Fruit fly (Drosophila melanogaster) whole organism, embryonic: Measurements from ENCODE around the gene Oatp33Eb.

Experiments used
- CG1024 ChIP-seq: fragments of 200-800 bp; sonication (Bioruptor generic); IDR thresholded peaks from 2 replicates; pipeline ENCODE4 v1.3.6; 2022; ENCODE audit warnings: missing biosample characterization, missing genetic modification characterization
- CG10431 ChIP-seq: fragments of 200-800 bp; sonication (Bioruptor generic); optimal IDR thresholded peaks from 3 replicates; lab custom pipeline; 2018; ENCODE audit warnings: missing biosample characterization, mild to moderate bottlenecking, missing genetic modification characterization
- CG10565 ChIP-seq: fragments of 200-800 bp; sonication (Bioruptor generic); optimal IDR thresholded peaks from 3 replicates; lab custom pipeline; 2016; ENCODE audit warnings: missing biosample characterization, mild to moderate bottlenecking, missing genetic modification characterization
- CG11398 ChIP-seq: fragments of 200-800 bp; sonication (Bioruptor generic); optimal IDR thresholded peaks from 2 replicates; lab custom pipeline; 2016; ENCODE audit warnings: missing biosample characterization, missing genetic modification characterization
- CG11504 ChIP-seq: fragments of 200-800 bp; sonication (Bioruptor generic); optimal IDR thresholded peaks from 3 replicates; lab custom pipeline; 2019; ENCODE audit warnings: missing biosample characterization, mild to moderate bottlenecking, missing genetic modification characterization, moderate library complexity
- CG13123 ChIP-seq: fragments of 200-800 bp; sonication (Bioruptor generic); optimal IDR thresholded peaks from 2 replicates; lab custom pipeline; 2016; ENCODE audit warnings: missing biosample characterization, missing genetic modification characterization
- CG14050 ChIP-seq: fragments of 200-800 bp; sonication (Bioruptor generic); IDR thresholded peaks from 3 replicates; pipeline ENCODE4 v1.3.6; 2022; ENCODE audit warnings: missing biosample characterization, missing genetic modification characterization
- CG14965 ChIP-seq: fragments of 200-800 bp; sonication (Bioruptor generic); optimal IDR thresholded peaks from 2 replicates; lab custom pipeline; 2016; ENCODE audit warnings: missing biosample characterization, missing genetic modification characterization, borderline replicate concordance
- CG15696 ChIP-seq: fragments of 200-800 bp; sonication (Bioruptor generic); optimal IDR thresholded peaks from 2 replicates; lab custom pipeline; 2019; ENCODE audit warnings: missing biosample characterization, mild to moderate bottlenecking, missing genetic modification characterization, moderate library complexity
- CG1602 ChIP-seq: fragments of 200-800 bp; sonication (Bioruptor generic); optimal IDR thresholded peaks from 3 replicates; lab custom pipeline; 2016; ENCODE audit warnings: missing biosample characterization, missing genetic modification characterization
- CG2889 ChIP-seq: fragments of 200-800 bp; sonication (Bioruptor generic); IDR thresholded peaks from 3 replicates; pipeline ENCODE4 v1.3.6; 2022; ENCODE audit warnings: missing biosample characterization, missing genetic modification characterization
- CG30403 ChIP-seq: fragments of 200-800 bp; sonication (Bioruptor generic); optimal IDR thresholded peaks from 3 replicates; lab custom pipeline; 2016; ENCODE audit warnings: missing biosample characterization, missing genetic modification characterization
- CG30431 ChIP-seq: fragments of 200-800 bp; sonication (Bioruptor generic); optimal IDR thresholded peaks from 2 replicates; lab custom pipeline; 2017; ENCODE audit warnings: missing biosample characterization, missing genetic modification characterization
- CG34422 ChIP-seq: fragments of 200-800 bp; sonication (Bioruptor generic); IDR thresholded peaks from 3 replicates; pipeline ENCODE4 v1.3.6; 2022; ENCODE audit warnings: missing biosample characterization, missing genetic modification characterization
- CG4707 ChIP-seq: fragments of 200-800 bp; sonication (Bioruptor generic); optimal IDR thresholded peaks from 2 replicates; lab custom pipeline; 2018; ENCODE audit warnings: missing biosample characterization, mild to moderate bottlenecking, missing genetic modification characterization, moderate library complexity
- CG4820 ChIP-seq: fragments of 200-800 bp; sonication (Bioruptor generic); optimal IDR thresholded peaks from 3 replicates; lab custom pipeline; 2016; ENCODE audit warnings: missing biosample characterization, missing genetic modification characterization
- CG4854 ChIP-seq: fragments of 200-800 bp; sonication (Bioruptor generic); optimal IDR thresholded peaks from 2 replicates; lab custom pipeline; 2016; ENCODE audit warnings: missing biosample characterization, missing genetic modification characterization, inconsistent platforms
- CG6272 ChIP-seq: fragments of 200-800 bp; sonication (Bioruptor generic); IDR thresholded peaks from 2 replicates; pipeline ENCODE4 v1.3.6; 2022; ENCODE audit warnings: missing biosample characterization, missing genetic modification characterization
- CG6854 ChIP-seq: fragments of 200-800 bp; sonication (Bioruptor generic); optimal IDR thresholded peaks from 3 replicates; lab custom pipeline; 2017; ENCODE audit warnings: missing biosample characterization, mild to moderate bottlenecking, missing genetic modification characterization
- CG9932 ChIP-seq: fragments of 200-800 bp; sonication (Bioruptor generic); IDR thresholded peaks from 2 replicates; pipeline ENCODE4 v1.3.6; 2022; ENCODE audit warnings: missing biosample characterization, missing genetic modification characterization
- CoRest ChIP-seq: fragments of 200-800 bp; sonication (Bioruptor generic); optimal IDR thresholded peaks from 3 replicates; lab custom pipeline; 2018; ENCODE audit warnings: missing biosample characterization, mild to moderate bottlenecking, missing genetic modification characterization, moderate library complexity
- Dll ChIP-seq: fragments of 200-800 bp; sonication (Bioruptor generic); IDR thresholded peaks from 4 replicates; pipeline ENCODE4 v1.3.6; 2022; ENCODE audit warnings: missing biosample characterization, missing genetic modification characterization; ENCODE audit not compliant: partially characterized antibody
- Dref ChIP-seq: fragments of 200-800 bp; sonication (Bioruptor generic); IDR thresholded peaks from 2 replicates; pipeline ENCODE4 v1.3.6; 2022; ENCODE audit warnings: missing biosample characterization, missing genetic modification characterization
- Ets97D ChIP-seq: fragments of 200-800 bp; sonication (Bioruptor generic); optimal IDR thresholded peaks from 3 replicates; lab custom pipeline; 2016; ENCODE audit warnings: missing biosample characterization, missing genetic modification characterization
- GATAe ChIP-seq: fragments of 200-800 bp; sonication (Bioruptor generic); conservative IDR thresholded peaks from 2 replicates; pipeline ENCODE4 v1.3.6; 2022; ENCODE audit warnings: missing biosample characterization, missing genetic modification characterization
- Hr3 ChIP-seq: fragments of 200-800 bp; sonication (Bioruptor generic); optimal IDR thresholded peaks from 3 replicates; lab custom pipeline; 2016; ENCODE audit warnings: missing biosample characterization, missing genetic modification characterization
- Mad ChIP-seq: fragments of 200-800 bp; sonication (Bioruptor generic); optimal IDR thresholded peaks from 2 replicates; lab custom pipeline; 2016; ENCODE audit warnings: missing biosample characterization, missing genetic modification characterization
- Neu2 ChIP-seq: fragments of 200-800 bp; sonication (Bioruptor generic); optimal IDR thresholded peaks from 3 replicates; lab custom pipeline; 2016; ENCODE audit warnings: missing biosample characterization, missing genetic modification characterization, borderline replicate concordance
- Oli ChIP-seq: fragments of 200-800 bp; sonication (Bioruptor generic); optimal IDR thresholded peaks from 2 replicates; lab custom pipeline; 2018; ENCODE audit warnings: missing biosample characterization, mild to moderate bottlenecking, missing genetic modification characterization, moderate library complexity
- Ptx1 ChIP-seq: fragments of 200-800 bp; sonication (Bioruptor generic); IDR thresholded peaks from 2 replicates; pipeline ENCODE4 v1.3.6; 2022; ENCODE audit warnings: missing biosample characterization, missing genetic modification characterization
- Rx ChIP-seq: fragments of 200-800 bp; sonication (Bioruptor generic); IDR thresholded peaks from 2 replicates; pipeline ENCODE4 v1.3.6; 2022; ENCODE audit warnings: missing biosample characterization, missing genetic modification characterization
- Sry-δ ChIP-seq: fragments of 200-800 bp; sonication (Bioruptor generic); optimal IDR thresholded peaks from 2 replicates; lab custom pipeline; 2016; ENCODE audit warnings: missing biosample characterization, missing genetic modification characterization
- Vsx1 ChIP-seq: fragments of 200-800 bp; sonication (Bioruptor generic); optimal IDR thresholded peaks from 2 replicates; lab custom pipeline; 2017; ENCODE audit warnings: missing biosample characterization, mild to moderate bottlenecking, missing genetic modification characterization, missing genetic modification reagents
- ato ChIP-seq: fragments of 200-800 bp; sonication (Bioruptor generic); IDR thresholded peaks from 2 replicates; pipeline ENCODE4 v1.3.6; 2022; ENCODE audit warnings: missing biosample characterization, missing genetic modification characterization; ENCODE audit not compliant: partially characterized antibody
- crc ChIP-seq: fragments of 200-800 bp; sonication (Bioruptor generic); optimal IDR thresholded peaks from 2 replicates; lab custom pipeline; 2016; ENCODE audit warnings: missing biosample characterization, missing genetic modification characterization
- crol ChIP-seq: fragments of 200-800 bp; sonication (Bioruptor generic); IDR thresholded peaks from 2 replicates; pipeline ENCODE4 v1.3.6; 2022; ENCODE audit warnings: missing biosample characterization, missing genetic modification characterization
- dimm ChIP-seq: fragments of 200-800 bp; sonication (Bioruptor generic); IDR thresholded peaks from 2 replicates; pipeline ENCODE4 v1.3.6; 2022; ENCODE audit warnings: missing biosample characterization, missing genetic modification characterization
- dm ChIP-seq: fragments of 200-800 bp; sonication (Bioruptor generic); optimal IDR thresholded peaks from 3 replicates; lab custom pipeline; 2016; ENCODE audit warnings: missing biosample characterization, missing genetic modification characterization
- en ChIP-seq: fragments of 200-800 bp; sonication (Bioruptor generic); optimal IDR thresholded peaks from 2 replicates; lab custom pipeline; 2016; ENCODE audit warnings: missing biosample characterization, missing genetic modification characterization
- fu2 ChIP-seq: fragments of 200-800 bp; sonication (Bioruptor generic); optimal IDR thresholded peaks from 2 replicates; lab custom pipeline; 2016; ENCODE audit warnings: missing biosample characterization, missing genetic modification characterization
- insv ChIP-seq, 2 experiments: fragments of 200-800 bp; sonication (Bioruptor generic); optimal IDR thresholded peaks; 3 replicates each; lab custom pipeline; 2016 to 2018; ENCODE audit warnings: missing biosample characterization in 2 of 2, missing genetic modification characterization in 2 of 2
- jumu ChIP-seq: fragments of 200-800 bp; sonication (Bioruptor generic); optimal IDR thresholded peaks from 3 replicates; lab custom pipeline; 2016; ENCODE audit warnings: missing biosample characterization, missing genetic modification characterization
- odd ChIP-seq: fragments of 200-800 bp; sonication (Bioruptor generic); optimal IDR thresholded peaks from 2 replicates; lab custom pipeline; 2017; ENCODE audit warnings: missing biosample characterization, mild to moderate bottlenecking, missing genetic modification characterization
- peb ChIP-seq: fragments of 200-800 bp; sonication (Bioruptor generic); IDR thresholded peaks from 2 replicates; pipeline ENCODE4 v1.3.6; 2022; ENCODE audit warnings: missing biosample characterization, missing genetic modification characterization
- pita ChIP-seq: fragments of 200-800 bp; sonication (Bioruptor generic); optimal IDR thresholded peaks from 2 replicates; lab custom pipeline; 2017; ENCODE audit warnings: missing biosample characterization, mild to moderate bottlenecking, missing genetic modification characterization
- psq ChIP-seq: fragments of 200-800 bp; sonication (Bioruptor generic); optimal IDR thresholded peaks from 2 replicates; lab custom pipeline; 2017; ENCODE audit warnings: missing biosample characterization, missing genetic modification characterization
- unc-4 ChIP-seq: fragments of 200-800 bp; sonication (Bioruptor generic); IDR thresholded peaks from 2 replicates; pipeline ENCODE4 v1.3.6; 2022; ENCODE audit warnings: missing biosample characterization, missing genetic modification characterization; ENCODE audit not compliant: partially characterized antibody
- unpg ChIP-seq: fragments of 200-800 bp; sonication (Bioruptor generic); optimal IDR thresholded peaks from 3 replicates; lab custom pipeline; 2018; ENCODE audit warnings: missing biosample characterization, mild to moderate bottlenecking, missing genetic modification characterization, moderate library complexity
- wek ChIP-seq: fragments of 200-800 bp; sonication (Bioruptor generic); optimal IDR thresholded peaks from 3 replicates; lab custom pipeline; 2018; ENCODE audit warnings: missing biosample characterization, mild to moderate bottlenecking, missing genetic modification characterization, moderate library complexity

The Oatp33Eb gene

DNA sequence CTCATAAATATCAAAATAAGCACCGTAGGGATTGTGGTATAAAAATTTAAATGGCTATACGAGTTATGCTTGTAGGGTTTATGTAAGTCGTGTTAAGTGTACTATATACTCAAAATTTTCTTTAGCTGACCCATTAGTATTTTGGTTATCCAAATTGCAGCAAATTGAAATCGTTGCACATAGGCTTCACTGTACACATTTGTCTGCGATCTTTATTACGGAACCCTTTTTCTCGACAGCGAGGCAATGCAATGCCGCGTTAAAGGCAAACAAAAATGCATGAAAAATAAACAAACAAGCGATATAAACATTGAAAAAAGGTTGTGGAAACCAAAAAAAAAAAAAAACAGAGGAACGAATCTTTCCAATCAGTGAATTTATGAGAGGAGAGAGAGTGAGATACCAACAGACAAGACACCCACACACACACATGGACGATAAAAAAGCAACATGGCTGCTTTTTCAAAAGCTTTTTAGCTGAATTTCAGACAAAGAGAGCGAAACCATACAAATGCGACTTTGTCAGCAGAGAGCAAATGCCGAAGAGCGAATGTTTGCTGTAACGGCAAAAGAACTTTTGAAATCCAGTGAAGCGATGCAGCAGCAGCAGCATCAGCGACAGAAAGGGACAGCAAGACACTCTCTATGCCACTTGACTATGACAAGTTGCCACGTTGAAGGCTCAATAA lies 35.7 kb downstream of the Oatp33Eb start (continued):
- peak; percentile 93 for TF ChIP-seq CoRest
- TF ChIP-seq Neu2: peak; percentile 9
- TF ChIP-seq crol (GFP tag; lab: Robert Waterston, UW): no peak
- TF ChIP-seq CG9932: no peak; the same call in 1 of the 2 replicates
- TF ChIP-seq CG4820 (GFP tag; lab: Kevin White, UChicago): peak; percentile 85
- TF ChIP-seq Oli (tag; lab: Kevin White, UChicago): peak; percentile 92
- TF ChIP-seq crc (GFP tag; lab: Kevin White, UChicago): peak; percentile 81
- peak; percentile 89 for TF ChIP-seq fu2 (GFP tag; lab: Kevin White, UChicago)
- peak; percentile 85 for TF ChIP-seq peb
- TF ChIP-seq CG1602 (GFP tag; lab: Kevin White, UChicago): peak; percentile 80
- TF ChIP-seq psq (GFP tag; lab: Kevin White, UChicago): peak; percentile 41
- peak; percentile 92 for TF ChIP-seq Ptx1 (GFP tag; lab: Robert Waterston, UW)
- peak; percentile 73 for TF ChIP-seq CG30431 (GFP tag; lab: Kevin White, UChicago)
- TF ChIP-seq Rx (GFP tag; lab: Robert Waterston, UW): peak; percentile 73
- peak; percentile 72; the same call in 1 of the 3 replicates for TF ChIP-seq CG2889 (GFP tag; lab: Robert Waterston, UW)
- TF ChIP-seq CG10565: no peak
- TF ChIP-seq jumu (GFP tag; lab: Kevin White, UChicago): peak; percentile 88
- TF ChIP-seq CG15696 (tag; lab: Kevin White, UChicago): peak; percentile 62
- TF ChIP-seq Dref (GFP tag; lab: Robert Waterston, UW): no peak
- TF ChIP-seq CG14965 (GFP tag; lab: Kevin White, UChicago): peak; percentile 45
- no peak; the same call in 1 of the 2 replicates for TF ChIP-seq CG6272 (GFP tag; lab: Robert Waterston, UW)
- TF ChIP-seq Hr3 (GFP tag; lab: Kevin White, UChicago): peak; percentile 82
- peak; percentile 87 for TF ChIP-seq en
- peak; percentile 71 for TF ChIP-seq dm (GFP tag; lab: Kevin White, UChicago)
- TF ChIP-seq CG34422 (GFP tag; lab: Robert Waterston, UW): peak; percentile 89; the same call in 1 of the 3 replicates
- peak; percentile 82 for TF ChIP-seq Mad (GFP tag; lab: Kevin White, UChicago)
- peak; percentile 43 for TF ChIP-seq Vsx1 (GFP tag; lab: Kevin White, UChicago)
- TF ChIP-seq CG11504: peak; percentile 92
- TF ChIP-seq CG13123 (GFP tag; lab: Kevin White, UChicago): peak; percentile 66
- peak; percentile 73 for TF ChIP-seq CG6854 (GFP tag; lab: Kevin White, UChicago)
- TF ChIP-seq ato (GFP tag; lab: Robert Waterston, UW): no peak
- TF ChIP-seq pita (GFP tag; lab: Kevin White, UChicago): no peak
- TF ChIP-seq CG14050 (GFP tag; lab: Robert Waterston, UW): peak; percentile 76
- peak; percentile 78 for TF ChIP-seq odd (GFP tag; lab: Kevin White, UChicago)
- peak; percentile 76 for TF ChIP-seq CG4854 (GFP tag; lab: Kevin White, UChicago)
- TF ChIP-seq unpg: peak; percentile 92
- peak; percentile 52 for TF ChIP-seq Sry-δ
- peak; percentile 58 for TF ChIP-seq Ets97D
- TF ChIP-seq CG11398 (GFP tag; lab: Kevin White, UChicago): peak; percentile 89
- peak; percentile 67 for TF ChIP-seq CG10431 (GFP tag; lab: Kevin White, UChicago)
- TF ChIP-seq Dll (GFP tag; lab: Robert Waterston, UW): no peak
- no peak for TF ChIP-seq unc-4 (GFP tag; lab: Robert Waterston, UW)
- TF ChIP-seq insv (GFP tag; optimal IDR thresholded peaks at IDR 0.05; lab: Kevin White, UChicago): peak in 1 of 2 experiments; percentile 48
- 0 out of 2 replicates have a peak, but pooled peaks have one; percentile 50 for TF ChIP-seq CG1024 (GFP tag; lab: Robert Waterston, UW)
- peak; percentile 61 for TF ChIP-seq CG4707 (GFP tag; lab: Kevin White, UChicago)
- TF ChIP-seq CG30403 (GFP tag; lab: Kevin White, UChicago): peak; percentile 92
- TF ChIP-seq GATAe (GFP tag; lab: Robert Waterston, UW): peak; percentile 70; the same call in 1 of the 2 replicates
- peak; percentile 75 for TF ChIP-seq wek (GFP tag; lab: Kevin White, UChicago)
- TF ChIP-seq dimm: no peak; the same call in 1 of the 2 replicates
